Worm (Caenorhabditis elegans) whole organism, L4/young adult: ENCODE measurements around the gene col-17.
A peak's percentile ranks its signal among the peaks of the same experiment; 100 is the strongest.
"Not testable (repeated sequence)": the region's sequence is repeated elsewhere in the genome, so short reads cannot be mapped to it uniquely, and the experiment has no call there.

Experiments used
- W03F9.2 ChIP-seq: fragments of 150-350 bp; optimal IDR thresholded peaks from 2 replicates; lab custom pipeline; 2014; ENCODE audit warnings: missing biosample characterization, missing genetic modification characterization
- dao-5 ChIP-seq: sonication (generic microtip); optimal IDR thresholded peaks from 2 replicates; lab custom pipeline; 2016; ENCODE audit warnings: missing genotype, missing genetic modification characterization, moderate library complexity, missing compliant biosample characterization
- him-1 ChIP-seq: sonication (generic microtip); optimal IDR thresholded peaks from 2 replicates; lab custom pipeline; 2016; ENCODE audit warnings: missing genotype, missing genetic modification reagents, missing genetic modification characterization, missing compliant biosample characterization

The col-17 gene

DNA sequence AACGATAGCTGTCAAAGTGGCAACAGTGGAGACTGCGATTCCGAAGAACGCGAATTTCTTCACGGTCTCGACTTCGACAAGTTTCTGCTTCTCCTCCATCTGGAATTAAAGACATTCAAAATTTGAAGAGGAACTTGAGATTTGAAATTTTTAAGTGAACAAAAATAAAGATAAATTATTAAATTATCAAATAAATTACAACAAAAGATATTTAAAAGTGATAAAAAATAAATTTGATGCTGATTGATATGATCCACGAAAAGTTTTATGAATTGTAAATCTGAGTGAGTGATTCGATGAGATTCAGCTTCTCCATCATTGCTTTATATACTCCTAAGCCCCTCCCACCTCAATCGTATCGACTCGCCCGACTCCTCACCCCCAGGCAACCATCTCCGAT, at the start of gene col-17:
TSS of gene col-17 (minus strand) at position 101 of the 400 bp plus-strand sequence.
- no peak for TF ChIP-seq him-1 (tag; lab: Kevin White, UChicago)
- no peak for TF ChIP-seq dao-5 (tag; lab: Kevin White, UChicago)
- no peak for TF ChIP-seq W03F9.2 (tag; lab: Kevin White, UChicago)

DNA sequence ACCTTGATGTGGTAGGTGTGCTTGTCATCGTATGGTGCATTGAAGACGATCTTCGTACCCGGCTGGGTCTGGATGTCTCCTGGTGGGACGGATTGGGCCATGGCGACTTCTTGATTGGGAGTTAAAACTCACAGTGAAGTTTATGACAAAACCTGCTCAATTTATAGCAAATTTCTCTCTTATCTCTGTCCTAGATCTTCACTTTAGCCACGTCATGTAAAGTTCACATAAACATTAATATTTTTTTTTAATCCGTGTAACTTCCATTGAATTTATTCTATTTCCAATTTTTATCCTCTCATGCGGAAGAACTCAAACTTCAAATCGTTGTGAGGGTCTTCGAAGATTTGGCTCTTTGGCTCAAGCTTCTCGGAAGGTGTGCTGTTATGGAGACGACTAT, 49.1 kb upstream of the col-17 start, which contains the start of gene msp-31:
TSS of gene msp-31 (minus strand) at position 101 of the 400 bp plus-strand sequence.
- TF ChIP-seq dao-5, him-1, W03F9.2 (tag; lab: Kevin White, UChicago): not testable (repeated sequence)

ce11 chrII:4915572-4915971, 48.2 kb upstream of the col-17 start:
- TF ChIP-seq dao-5 (tag; lab: Kevin White, UChicago): no peak
- no peak for TF ChIP-seq him-1 (tag; lab: Kevin White, UChicago)
- no peak for TF ChIP-seq W03F9.2 (tag; lab: Kevin White, UChicago)

ce11 chrII:4914214-4914613, 46.8 kb upstream of the col-17 start, which contains the start of gene R05F9.11:
TSS of gene R05F9.11 (minus strand) at chrII:4914218.
- TF ChIP-seq W03F9.2 (tag; lab: Kevin White, UChicago) (no peak), dao-5 (tag; lab: Kevin White, UChicago) (no peak), him-1 (tag; lab: Kevin White, UChicago) (no peak)

DNA sequence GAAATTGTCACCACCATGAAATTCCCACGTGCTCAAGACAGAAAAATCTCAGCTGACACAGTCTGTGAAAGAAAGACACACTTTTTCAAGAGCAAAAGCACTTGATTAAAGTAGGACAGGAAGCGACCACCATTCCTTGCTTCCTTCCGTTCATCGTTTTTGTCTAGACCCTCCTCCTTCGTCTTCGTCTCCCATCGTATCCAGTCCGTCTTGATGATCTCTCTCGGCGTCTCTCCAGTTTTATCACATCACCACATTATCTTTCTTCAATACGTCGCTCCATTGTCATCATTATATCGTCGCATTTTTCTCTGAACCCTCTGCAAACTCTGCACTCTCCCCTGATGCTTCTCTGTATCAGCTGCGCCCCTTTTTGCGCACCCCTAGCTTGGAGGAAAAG, 40.8 kb upstream of the col-17 start:
- no peak for TF ChIP-seq W03F9.2 (tag; lab: Kevin White, UChicago)
- no peak for TF ChIP-seq him-1 (tag; lab: Kevin White, UChicago)

- TF ChIP-seq dao-5 (tag; lab: Kevin White, UChicago): no peak
- no peak for TF ChIP-seq him-1 (tag; lab: Kevin White, UChicago)
- TF ChIP-seq W03F9.2 (tag; lab: Kevin White, UChicago): no peak
Measured at ce11 chrII:4905883-4906282, 38.5 kb upstream of the col-17 start.

- TF ChIP-seq W03F9.2 (tag; lab: Kevin White, UChicago): no peak
Measured at ce11 chrII:4905331-4905730, 38.0 kb upstream of the col-17 start.

ce11 chrII:4904778-4905177, 37.4 kb upstream of the col-17 start, which contains the start of gene btbd-10:
TSS of gene btbd-10 (plus strand) at chrII:4905008.
- TF ChIP-seq W03F9.2 (tag; lab: Kevin White, UChicago) (no peak), dao-5 (tag; lab: Kevin White, UChicago) (no peak), him-1 (tag; lab: Kevin White, UChicago) (no peak)

ce11 chrII:4904277-4904676, 36.9 kb upstream of the col-17 start:
- peak; percentile 88 for TF ChIP-seq W03F9.2 (tag; lab: Kevin White, UChicago)
- TF ChIP-seq him-1 (tag; lab: Kevin White, UChicago): no peak

- TF ChIP-seq dao-5, him-1, W03F9.2 (tag; lab: Kevin White, UChicago): not testable (repeated sequence)
Measured at ce11 chrII:4903696-4904095, 36.3 kb upstream of the col-17 start, which contains the start of gene sgt-1. TSS of gene sgt-1 (minus strand) at chrII:4903796.

- TF ChIP-seq him-1 (tag; lab: Kevin White, UChicago) (no peak), dao-5 (tag; lab: Kevin White, UChicago) (no peak), W03F9.2 (tag; lab: Kevin White, UChicago) (no peak)
Measured at ce11 chrII:4902035-4902434, 34.7 kb upstream of the col-17 start, which contains the start of gene R05F9.9. TSS of gene R05F9.9 (minus strand) at chrII:4902100.

ce11 chrII:4898529-4898928, 31.2 kb upstream of the col-17 start, which contains the start of gene msp-32:
TSS of gene msp-32 (plus strand) at chrII:4898829.
- not testable (repeated sequence) for TF ChIP-seq W03F9.2, dao-5, him-1 (tag; lab: Kevin White, UChicago)

ce11 chrII:4892594-4892993, 25.2 kb upstream of the col-17 start, which contains the start of gene msp-33:
TSS of gene msp-33 (minus strand) at chrII:4892694.
- TF ChIP-seq W03F9.2 (tag; lab: Kevin White, UChicago) (no peak), dao-5 (tag; lab: Kevin White, UChicago) (no peak), him-1 (tag; lab: Kevin White, UChicago) (no peak)
